Fruit fly (Drosophila melanogaster): ENCODE measurements around the gene Ctps.

Ctps gene

DNA sequence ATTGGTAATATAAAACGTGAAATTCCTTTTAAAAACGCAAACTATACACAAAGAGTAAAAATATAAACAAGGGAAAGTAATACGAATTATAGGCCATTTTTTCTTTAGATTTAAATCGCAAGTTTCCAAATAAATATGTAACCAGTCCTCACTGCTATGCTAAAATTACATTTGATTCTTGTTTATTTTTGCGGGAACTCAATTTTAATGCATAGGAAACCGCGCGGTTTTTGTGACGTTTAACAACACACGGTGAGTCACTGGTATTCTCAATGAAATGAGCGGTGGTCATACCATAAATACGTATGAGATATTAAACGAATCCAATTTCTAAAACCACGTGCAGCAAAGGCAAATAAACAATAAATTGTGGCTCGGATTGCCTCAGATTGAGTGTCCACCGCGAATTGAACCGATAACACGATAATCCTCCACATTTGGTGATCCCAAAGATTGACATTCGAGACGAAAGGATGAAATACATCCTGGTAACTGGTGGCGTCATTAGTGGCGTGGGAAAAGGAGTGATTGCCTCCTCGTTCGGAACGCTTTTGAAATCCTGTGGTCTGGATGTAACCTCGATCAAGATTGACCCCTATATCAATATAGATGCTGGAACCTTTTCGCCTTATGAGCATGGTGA is at the start of gene Ctps:
Ctps (plus strand) TSS at position 37 of the 643 bp plus-strand sequence.
- TF ChIP-seq CTCF (optimal IDR thresholded peaks at IDR 0.05): no peak

DNA sequence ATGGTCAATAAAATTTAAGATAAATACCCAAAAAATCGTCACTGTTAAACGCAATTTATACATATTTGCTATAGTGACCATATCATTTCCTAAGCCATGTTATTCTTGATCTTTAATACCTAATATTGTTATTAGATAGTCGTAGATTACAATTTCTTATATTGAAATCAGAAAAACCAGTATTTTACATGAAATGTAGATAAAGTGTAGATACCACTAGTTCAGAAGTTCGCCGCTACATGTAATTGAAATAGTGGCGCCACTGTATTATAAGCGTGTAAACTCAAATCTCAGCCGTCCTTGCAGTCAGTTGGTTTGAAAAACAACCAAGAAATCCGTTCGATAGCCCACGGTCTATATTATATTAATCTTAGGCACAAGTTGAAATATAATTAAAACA is 49.6 kb upstream of the Ctps start:
- TF ChIP-seq CG8478 (optimal IDR thresholded peaks at IDR 0.05) (no peak), CTCF (optimal IDR thresholded peaks at IDR 0.05) (peak; percentile 84 to 90)

DNA sequence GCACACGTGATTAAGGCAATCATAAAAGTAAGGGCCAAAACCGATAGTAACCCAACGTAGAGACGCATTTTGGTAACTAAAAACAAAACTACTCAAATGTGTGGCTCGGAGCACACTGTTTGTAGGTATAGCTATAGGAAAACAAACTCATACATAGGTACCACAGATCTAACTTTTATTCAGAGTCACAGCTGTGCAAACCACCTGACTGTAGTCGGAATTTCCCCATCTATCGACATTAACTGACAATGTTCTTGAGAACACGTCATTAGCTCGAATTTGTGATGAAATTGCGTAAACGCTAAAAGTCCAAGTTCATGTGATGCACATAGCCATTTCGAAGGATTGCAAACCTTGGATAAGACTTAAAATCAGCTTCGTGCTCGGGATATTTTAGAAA is 48.3 kb upstream of the Ctps start, which contains the start of gene CG43678:
CG43678 (minus strand) TSS at position 101 of the 400 bp plus-strand sequence.
- TF ChIP-seq CTCF (optimal IDR thresholded peaks at IDR 0.05): no peak
- TF ChIP-seq CG8478 (optimal IDR thresholded peaks at IDR 0.05): no peak

DNA sequence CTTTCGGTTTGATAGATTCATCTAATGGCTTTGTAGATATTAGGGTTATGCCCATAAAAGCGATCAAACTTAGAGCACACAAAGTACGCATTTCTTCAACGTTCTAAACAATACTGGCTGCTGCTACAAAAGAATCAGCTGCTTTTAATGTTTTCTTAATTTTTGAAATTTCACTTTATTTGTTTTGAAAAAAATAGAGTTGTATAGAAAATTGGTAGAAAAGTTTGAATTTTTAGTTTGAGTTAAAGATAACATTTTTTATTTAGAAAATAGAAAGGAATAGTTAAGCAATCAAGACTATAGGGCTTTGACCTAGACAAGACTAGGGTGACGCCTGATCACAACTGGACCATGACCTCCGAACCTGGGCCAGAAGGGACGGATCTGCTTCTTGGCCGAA is 47.6 kb upstream of the Ctps start, which contains the start of gene CG18581:
CG18581 (minus strand) TSS at position 101 of the 400 bp plus-strand sequence.
- TF ChIP-seq CG8478 (optimal IDR thresholded peaks at IDR 0.05): no peak
- no peak for TF ChIP-seq CTCF (optimal IDR thresholded peaks at IDR 0.05)

- TF ChIP-seq CTCF (optimal IDR thresholded peaks at IDR 0.05) (no peak), CG8478 (optimal IDR thresholded peaks at IDR 0.05) (no peak)
Measured at dm6 chr3L:15050706-15051105, 47.0 kb upstream of the Ctps start, which contains the start of gene CG12310. TSS of gene CG12310 (minus strand) at chr3L:15050806.

DNA sequence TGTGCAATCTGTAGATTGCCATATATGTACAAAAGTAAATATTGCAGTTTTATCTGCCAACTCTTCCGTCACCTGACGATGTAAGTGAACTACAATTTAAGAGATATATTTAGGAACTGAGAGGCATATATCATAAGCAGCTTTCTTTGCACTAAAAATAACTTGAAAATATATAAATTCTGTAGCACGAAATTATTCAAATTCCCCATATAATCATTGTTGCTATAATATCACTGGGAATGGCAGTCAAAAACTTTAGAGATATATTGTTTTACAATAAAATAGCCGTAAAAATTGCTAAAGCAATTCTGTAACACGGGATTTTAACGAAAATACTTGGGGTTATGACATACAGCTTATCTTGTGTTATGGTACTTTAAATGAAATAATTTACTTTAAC is 46.4 kb upstream of the Ctps start, which contains the start of gene CG43679:
CG43679 (minus strand) TSS at position 101 of the 400 bp plus-strand sequence.
- TF ChIP-seq CTCF (optimal IDR thresholded peaks at IDR 0.05) (no peak), CG8478 (optimal IDR thresholded peaks at IDR 0.05) (no peak)

dm6 chr3L:15052390-15052789 is 45.3 kb upstream of the Ctps start, which contains the start of gene CG13461:
TSS of gene CG13461 (minus strand) at chr3L:15052490.
- TF ChIP-seq CTCF (optimal IDR thresholded peaks at IDR 0.05) (no peak), CG8478 (optimal IDR thresholded peaks at IDR 0.05) (no peak)

DNA sequence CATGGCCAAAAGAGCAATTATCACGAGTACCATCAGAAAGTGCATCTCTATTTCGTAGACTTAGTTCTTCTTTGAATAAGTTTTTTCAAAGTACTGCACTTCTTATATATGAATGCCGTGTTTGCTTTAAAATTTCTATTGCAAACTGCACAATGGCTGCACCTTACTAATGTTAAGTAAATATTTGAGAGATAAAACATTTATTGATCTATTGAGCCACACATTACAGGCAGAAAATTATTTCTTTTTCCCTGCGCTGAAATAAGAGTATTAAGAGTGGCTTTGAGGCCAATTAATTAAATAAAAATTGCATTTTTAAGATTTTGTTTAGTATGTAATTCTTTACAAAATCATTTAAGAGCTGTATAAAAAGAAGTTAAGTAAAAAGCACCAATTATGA is 44.5 kb upstream of the Ctps start, which contains the start of gene CG43680:
CG43680 (minus strand) TSS at position 101 of the 400 bp plus-strand sequence.
- TF ChIP-seq CTCF (optimal IDR thresholded peaks at IDR 0.05) (no peak), CG8478 (optimal IDR thresholded peaks at IDR 0.05) (no peak)

- no peak for TF ChIP-seq CG8478 (optimal IDR thresholded peaks at IDR 0.05)
Measured at dm6 chr3L:15054035-15054434, 43.7 kb upstream of the Ctps start, which contains the start of gene CG18649. TSS of gene CG18649 (minus strand) at chr3L:15054135.

- no peak for TF ChIP-seq CTCF (optimal IDR thresholded peaks at IDR 0.05)
- no peak for TF ChIP-seq CG8478 (optimal IDR thresholded peaks at IDR 0.05)
Measured at dm6 chr3L:15054477-15054876, 43.2 kb upstream of the Ctps start, which contains the start of gene EAChm. TSS of gene EAChm (plus strand) at chr3L:15054777.

DNA sequence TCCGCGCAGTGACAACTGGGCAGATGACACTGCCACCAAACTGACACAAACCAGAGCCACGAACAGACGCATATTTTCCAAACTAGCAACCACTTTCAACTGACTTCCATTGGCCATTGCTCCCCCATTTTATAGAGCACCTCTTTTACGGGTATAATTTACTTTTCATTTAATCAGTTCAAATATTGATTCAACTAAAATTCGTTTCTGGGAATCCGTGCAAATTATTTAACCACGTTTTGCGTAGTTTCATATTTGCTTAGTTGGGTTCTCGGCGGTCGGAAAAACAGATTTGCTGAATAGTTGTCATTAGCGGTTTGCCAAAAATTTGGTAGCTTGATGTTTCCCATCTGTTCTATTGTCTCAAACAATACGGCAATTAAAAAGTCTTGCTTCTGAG is 36.1 kb upstream of the Ctps start, which contains the start of gene CG13460:
CG13460 (minus strand) TSS at position 101 of the 400 bp plus-strand sequence.
- TF ChIP-seq CTCF (optimal IDR thresholded peaks at IDR 0.05) (no peak), CG8478 (optimal IDR thresholded peaks at IDR 0.05) (no peak)

DNA sequence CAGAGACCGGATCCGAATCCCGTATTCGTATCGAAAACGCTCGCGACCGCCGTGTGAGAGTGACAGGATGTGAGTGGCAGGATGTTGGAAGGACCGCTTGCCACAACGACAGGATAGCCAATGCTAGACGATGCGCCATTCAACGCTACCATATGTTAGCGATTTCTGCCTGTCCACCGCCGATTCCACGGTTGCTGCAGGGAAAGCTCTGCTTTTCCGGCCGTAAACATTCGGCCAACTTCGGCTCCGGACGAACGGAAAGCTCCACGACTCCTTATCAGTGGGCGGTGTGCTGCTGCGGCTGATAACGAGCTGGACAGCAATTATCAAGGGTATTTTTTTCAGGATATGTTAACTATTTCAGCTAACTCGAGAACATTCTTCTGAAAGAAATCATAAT is 32.8 kb upstream of the Ctps start, which contains the start of gene Sytbeta:
Sytbeta (minus strand) TSS at position 101 of the 400 bp plus-strand sequence.
- TF ChIP-seq CTCF (optimal IDR thresholded peaks at IDR 0.05) (no peak), CG8478 (optimal IDR thresholded peaks at IDR 0.05) (no peak)

dm6 chr3L:15072149-15072548 is 25.6 kb upstream of the Ctps start:
- TF ChIP-seq CG8478 (optimal IDR thresholded peaks at IDR 0.05) (no peak), CTCF (optimal IDR thresholded peaks at IDR 0.05) (peak; percentile 53 to 68)

DNA sequence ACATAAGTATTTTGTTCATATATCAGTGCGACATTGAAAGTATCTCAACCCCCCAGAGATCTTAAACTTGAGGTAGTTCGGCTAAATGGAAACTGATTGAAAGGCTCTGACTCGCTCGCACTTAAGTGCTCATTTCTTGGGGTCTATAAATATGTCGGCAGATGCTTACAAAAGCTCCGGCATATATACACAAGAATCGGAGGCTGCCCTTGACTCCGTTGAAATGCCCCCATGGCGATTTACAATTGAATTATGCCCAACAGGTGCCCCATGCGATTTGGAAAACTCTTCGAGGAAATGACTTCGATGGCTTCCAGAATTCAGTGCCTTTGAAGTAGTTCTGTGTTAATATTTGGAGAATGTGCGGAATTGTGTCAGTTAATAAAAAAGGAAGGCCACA is 24.0 kb upstream of the Ctps start:
- TF ChIP-seq CTCF (optimal IDR thresholded peaks at IDR 0.05) (no peak), CG8478 (optimal IDR thresholded peaks at IDR 0.05) (no peak)

DNA sequence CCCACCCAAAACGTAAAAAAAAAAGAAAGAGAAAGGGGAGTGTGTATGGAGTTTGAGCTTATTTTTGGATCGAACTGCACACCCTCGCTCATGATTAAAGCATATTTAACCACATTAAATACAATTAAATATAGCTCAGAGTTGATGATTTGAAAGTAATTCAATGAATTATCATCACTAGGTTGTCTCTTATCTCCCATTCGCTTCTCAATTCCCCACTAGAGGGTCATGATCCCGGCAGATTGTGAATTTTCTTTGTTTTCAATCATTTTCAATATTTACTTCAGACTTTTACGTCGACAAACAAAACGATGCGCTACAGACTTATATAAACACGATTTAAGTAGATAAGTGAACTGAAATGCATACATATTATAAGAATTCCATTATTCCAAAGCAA is 21.3 kb upstream of the Ctps start:
- TF ChIP-seq CG8478 (optimal IDR thresholded peaks at IDR 0.05) (no peak), CTCF (optimal IDR thresholded peaks at IDR 0.05) (no peak)

dm6 chr3L:15078347-15078746 is 19.4 kb upstream of the Ctps start, which contains the start of gene Or71a:
TSS of gene Or71a (minus strand) at chr3L:15078447.
- TF ChIP-seq CG8478 (optimal IDR thresholded peaks at IDR 0.05): no peak
- no peak for TF ChIP-seq CTCF (optimal IDR thresholded peaks at IDR 0.05)
